Worm (Caenorhabditis elegans): Measurements from ENCODE around the gene Y62H9A.12.

DNA sequence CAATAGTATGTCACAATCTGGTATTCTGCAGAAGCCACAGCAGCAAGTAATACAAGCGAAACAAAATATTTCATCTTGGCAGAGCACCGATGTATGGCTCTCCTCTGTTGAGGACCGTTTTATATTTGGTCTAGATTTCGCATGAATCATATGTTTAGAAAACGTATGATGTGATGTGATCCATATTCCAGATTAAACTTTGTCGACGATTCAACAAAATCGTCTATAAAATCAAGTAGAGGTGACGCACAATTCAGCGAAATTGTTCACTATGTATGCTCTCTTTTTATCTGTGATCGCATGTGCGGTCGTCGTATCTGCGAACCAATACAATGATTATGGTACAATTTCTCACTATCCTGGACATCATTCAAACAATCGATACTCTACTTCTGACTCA, 34.1 kb upstream of the Y62H9A.12 start, which contains the start of the genes Y62H9A.3 and Y62H9A.4:
- TF ChIP-seq med-1 (GFP tag; optimal IDR thresholded peaks at IDR 0.05; ENCODE audit: insufficient read depth) (no peak), klf-2 (GFP tag; conservative IDR thresholded peaks at IDR 0.05) (no peak), T22C8.4 (GFP tag; IDR thresholded peaks at IDR 0.05) (no peak), ztf-29 (GFP tag; IDR thresholded peaks at IDR 0.05) (no peak), tab-1 (GFP tag; IDR thresholded peaks at IDR 0.05) (no peak), ztf-23 (GFP tag; IDR thresholded peaks at IDR 0.05) (no peak), cog-1 (tag; optimal IDR thresholded peaks at IDR 0.05) (no peak), flt-1 (GFP tag; IDR thresholded peaks at IDR 0.05) (no peak)

Data from whole organism, midembryonic.